Worm (Caenorhabditis elegans) whole organism, early embryonic: ENCODE results near the gene glit-1.

ENCODE experiments used
- B0310.2 ChIP-seq: sonication (generic microtip); optimal IDR thresholded peaks from 2 replicates; lab custom pipeline; 2016; ENCODE audit warnings: mild to moderate bottlenecking, missing genetic modification characterization, missing compliant biosample characterization
- aly-1 ChIP-seq: sonication (generic microtip); optimal IDR thresholded peaks from 2 replicates; lab custom pipeline; 2016; ENCODE audit warnings: missing genetic modification characterization, missing compliant biosample characterization
- ama-1 ChIP-seq: fragments of 150-350 bp; optimal IDR thresholded peaks from 2 replicates; lab custom pipeline; 2014
- ceh-36 ChIP-seq: sonication (generic microtip); optimal IDR thresholded peaks from 2 replicates; lab custom pipeline; 2016; ENCODE audit warnings: missing genetic modification characterization, inconsistent platforms, missing compliant biosample characterization
- ets-7 ChIP-seq: sonication (generic microtip); optimal IDR thresholded peaks from 2 replicates; lab custom pipeline; 2016; ENCODE audit warnings: missing genotype, missing genetic modification characterization, missing compliant biosample characterization
- hmbx-1 ChIP-seq: sonication (generic microtip); optimal IDR thresholded peaks from 2 replicates; lab custom pipeline; 2016; ENCODE audit warnings: mild to moderate bottlenecking, missing genetic modification characterization, missing compliant biosample characterization
- hmg-4 ChIP-seq: fragments of 200-800 bp; sonication (Bioruptor generic); optimal IDR thresholded peaks from 2 replicates; lab custom pipeline; 2018; ENCODE audit warnings: mild to moderate bottlenecking, missing genetic modification characterization, missing compliant biosample characterization
- sea-1 ChIP-seq: fragments of 200-800 bp; sonication (Bioruptor generic); conservative IDR thresholded peaks from 2 replicates; pipeline ENCODE4 v1.3.6; 2022; ENCODE audit warnings: missing genetic modification characterization, missing compliant biosample characterization
- tbx-11 ChIP-seq: fragments of 200-800 bp; sonication (Bioruptor generic); IDR thresholded peaks from 2 replicates; pipeline ENCODE4 v1.3.6; 2022; ENCODE audit warnings: missing genetic modification characterization, missing compliant biosample characterization
- tbx-37 ChIP-seq: fragments of 200-800 bp; sonication (Bioruptor generic); conservative IDR thresholded peaks from 2 replicates; pipeline ENCODE4 v1.3.6; 2022; ENCODE audit warnings: missing genetic modification reagents, missing genetic modification characterization, missing compliant biosample characterization

DNA sequence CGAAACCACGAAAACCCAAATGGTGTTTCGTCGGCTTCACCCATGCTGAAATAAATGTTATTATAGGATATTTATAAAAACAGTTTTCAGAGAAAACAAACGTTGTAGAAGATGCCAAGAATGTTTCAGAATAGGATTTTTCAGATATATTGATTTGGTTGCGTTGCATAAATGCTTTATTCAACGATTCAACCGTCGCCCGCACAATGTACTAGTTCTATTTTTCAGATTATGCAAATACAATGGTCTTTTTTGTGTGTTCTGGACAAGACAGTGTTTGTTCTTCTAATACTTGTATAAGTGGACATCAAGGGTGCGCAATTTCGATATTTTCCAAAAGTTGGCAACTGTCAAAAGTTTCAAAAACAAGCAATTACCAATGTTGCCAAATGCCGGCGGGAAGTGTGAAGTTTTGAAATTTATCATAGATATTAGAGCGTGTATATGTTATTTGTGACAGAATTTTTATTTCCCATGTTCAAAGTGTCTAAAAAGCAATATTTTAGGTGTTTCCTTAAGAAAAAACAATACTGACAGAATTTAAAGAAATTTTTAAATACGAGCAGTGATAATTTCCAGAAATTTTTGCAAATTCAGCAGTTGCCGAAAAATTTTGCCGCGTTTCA lies 20.8 kb upstream of the glit-1 start, which contains the start of gene K02G10.5:
- TF ChIP-seq sea-1 (no peak), ama-1 (lab: Kevin White, UChicago) (no peak), aly-1 (tag; lab: Kevin White, UChicago) (no peak), tbx-11 (GFP tag; lab: Robert Waterston, UW) (no peak), hmg-4 (GFP tag; lab: Kevin White, UChicago) (no peak), tbx-37 (GFP tag; lab: Robert Waterston, UW) (no peak), B0310.2 (tag; lab: Kevin White, UChicago) (no peak), ets-7 (tag; lab: Kevin White, UChicago) (no peak), ceh-36 (tag; lab: Kevin White, UChicago) (no peak), hmbx-1 (no peak)
